Worm (Caenorhabditis elegans) whole organism, young adult: ENCODE data around the gene F59A1.12.

Experiments used
- Y53G8AR.9 ChIP-seq: fragments of 200-800 bp; sonication (Bioruptor generic); conservative IDR thresholded peaks from 2 replicates; pipeline ENCODE4 v1.3.6; 2022; ENCODE audit warnings: missing genetic modification reagents, missing genetic modification characterization, missing compliant biosample characterization
- Y56A3A.18 ChIP-seq: fragments of 200-800 bp; sonication (Bioruptor generic); IDR thresholded peaks from 2 replicates; pipeline ENCODE4 v1.3.6; 2022; ENCODE audit warnings: missing genetic modification reagents, missing genetic modification characterization, missing compliant biosample characterization
- aptf-3 ChIP-seq: fragments of 200-800 bp; sonication (Bioruptor generic); IDR thresholded peaks from 2 replicates; pipeline ENCODE4 v1.3.6; 2022; ENCODE audit warnings: missing genetic modification characterization, missing compliant biosample characterization
- ceh-27 ChIP-seq: fragments of 200-800 bp; sonication (Bioruptor generic); optimal IDR thresholded peaks from 2 replicates; lab custom pipeline; 2018; ENCODE audit warnings: mild to moderate bottlenecking, missing genetic modification characterization, moderate library complexity, missing compliant biosample characterization
- ceh-40 ChIP-seq: fragments of 200-800 bp; sonication (Bioruptor generic); IDR thresholded peaks from 2 replicates; pipeline ENCODE4 v1.3.6; 2022; ENCODE audit warnings: missing genetic modification characterization, missing compliant biosample characterization
- hsf-1 ChIP-seq: fragments of 200-800 bp; sonication (Bioruptor generic); IDR thresholded peaks from 2 replicates; pipeline ENCODE4 v1.3.6; 2022; ENCODE audit warnings: missing genetic modification reagents, missing genetic modification characterization, missing compliant biosample characterization
- nfya-1 ChIP-seq: sonication (generic microtip); optimal IDR thresholded peaks from 2 replicates; lab custom pipeline; 2017; ENCODE audit warnings: antibody characterized with exemption, missing compliant biosample characterization, missing genetic modification characterization, borderline replicate concordance; ENCODE audit not compliant: insufficient read depth
- pha-4 ChIP-seq: fragments of 150-350 bp; sonication (generic microtip); optimal IDR thresholded peaks from 2 replicates; lab custom pipeline; 2014; ENCODE audit warnings: missing biosample characterization, missing genetic modification reagents, missing genetic modification characterization

ce11 chrV:17662260-17662659, 5.3 kb downstream of the F59A1.12 start:
- TF ChIP-seq aptf-3 (no peak), Y56A3A.18 (GFP tag; lab: Robert Waterston, UW) (no peak), nfya-1 (tag; lab: Kevin White, UChicago) (no peak), pha-4 (no peak), hsf-1 (no peak), ceh-27 (GFP tag; lab: Kevin White, UChicago) (no peak), ceh-40 (GFP tag; lab: Robert Waterston, UW) (no peak), Y53G8AR.9 (GFP tag; lab: Robert Waterston, UW) (no peak)
